Worm (Caenorhabditis elegans): ENCODE results near the gene ZK622.4.

ZK622.4 gene

DNA sequence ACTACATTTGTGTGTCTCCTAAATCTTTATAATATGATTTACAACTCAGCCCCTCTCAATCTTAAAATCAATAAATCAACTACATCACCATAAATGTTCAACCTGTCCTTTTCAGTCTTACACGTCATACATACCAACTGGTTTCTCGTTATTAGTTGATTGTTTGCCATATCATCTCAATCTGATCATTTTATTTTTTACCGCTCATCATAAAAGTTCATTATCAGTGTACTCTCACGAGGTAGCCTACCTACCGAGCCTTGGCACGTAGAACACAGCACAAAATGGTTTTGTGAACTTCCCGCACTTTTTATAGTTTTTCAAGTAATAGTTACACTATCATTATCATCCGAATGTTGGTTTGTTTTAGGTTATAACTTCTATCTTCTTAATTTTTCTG lies 11.4 kb upstream of the ZK622.4 start:
- TF ChIP-seq nhr-42 (GFP tag; IDR thresholded peaks at IDR 0.05) = no peak
- no peak for TF ChIP-seq skn-1 (tag; optimal IDR thresholded peaks at IDR 0.05)
- TF ChIP-seq rbr-2 (tag; optimal IDR thresholded peaks at IDR 0.05) = no peak
- no peak for TF ChIP-seq nhr-77 (tag; optimal IDR thresholded peaks at IDR 0.05)
- TF ChIP-seq mes-2 (tag; optimal IDR thresholded peaks at IDR 0.05; ENCODE audit: poor library complexity, severe bottlenecking) = peak; percentile 29
- TF ChIP-seq nhr-28 (tag; optimal IDR thresholded peaks at IDR 0.05) = peak; percentile 84
- TF ChIP-seq unc-39 (tag; optimal IDR thresholded peaks at IDR 0.05) = no peak
- TF ChIP-seq php-3 (GFP tag; IDR thresholded peaks at IDR 0.05) = peak; percentile 97
- TF ChIP-seq Y105C5A.15 (GFP tag; IDR thresholded peaks at IDR 0.05) = no peak
- no peak for TF ChIP-seq lir-3 (tag; optimal IDR thresholded peaks at IDR 0.05)
- no peak for TF ChIP-seq nhr-76 (tag; optimal IDR thresholded peaks at IDR 0.05)
- TF ChIP-seq ces-1 (GFP tag; optimal IDR thresholded peaks at IDR 0.05) = no peak
- TF ChIP-seq lim-7 (GFP tag; IDR thresholded peaks at IDR 0.05) = no peak
- TF ChIP-seq ztf-7 (tag; optimal IDR thresholded peaks at IDR 0.05) = no peak
- TF ChIP-seq snpc-1.2 (GFP tag; IDR thresholded peaks at IDR 0.05) = no peak
- TF ChIP-seq egl-27 (tag; optimal IDR thresholded peaks at IDR 0.05) = no peak
- no peak for TF ChIP-seq Y5F2A.4 (GFP tag; optimal IDR thresholded peaks at IDR 0.05)
- no peak for TF ChIP-seq duxl-1 (tag; optimal IDR thresholded peaks at IDR 0.05; ENCODE audit: poor library complexity)
- TF ChIP-seq F10B5.3 (tag; optimal IDR thresholded peaks at IDR 0.05) = no peak
- TF ChIP-seq mxl-3 (GFP tag; optimal IDR thresholded peaks at IDR 0.05) = peak; percentile 7
- no peak for TF ChIP-seq vab-7 (GFP tag; IDR thresholded peaks at IDR 0.05)
- peak; percentile 20 to 39 for TF ChIP-seq lsy-2 (tag; optimal IDR thresholded peaks at IDR 0.05)
- TF ChIP-seq aha-1 (tag) = peak; percentile 98
- no peak for TF ChIP-seq ceh-28 (tag; optimal IDR thresholded peaks at IDR 0.05)
- TF ChIP-seq nhr-11 (tag; optimal IDR thresholded peaks at IDR 0.05) = no peak
- TF ChIP-seq mxl-2 (GFP tag; conservative IDR thresholded peaks at IDR 0.05) = no peak
- no peak for TF ChIP-seq F37D6.2 (tag; optimal IDR thresholded peaks at IDR 0.05)
- TF ChIP-seq unc-62 (GFP tag; optimal IDR thresholded peaks at IDR 0.05 in 1 of 2) = peak in 1 of 2 experiments; percentile 59
- no peak for TF ChIP-seq unc-62 (tag; optimal IDR thresholded peaks at IDR 0.05)
- TF ChIP-seq sdz-12 (GFP tag; optimal IDR thresholded peaks at IDR 0.05) = no peak
- peak; percentile 95 for TF ChIP-seq dve-1 (tag; optimal IDR thresholded peaks at IDR 0.05; ENCODE audit: insufficient read depth)
- TF ChIP-seq ceh-44 (GFP tag; IDR thresholded peaks at IDR 0.05) = no peak
- no peak for TF ChIP-seq lin-29 (GFP tag; IDR thresholded peaks at IDR 0.05)
- TF ChIP-seq saeg-2 (GFP tag; IDR thresholded peaks at IDR 0.05) = no peak
- peak; percentile 69 for TF ChIP-seq pqm-1 (tag; optimal IDR thresholded peaks at IDR 0.05)
- TF ChIP-seq ceh-20 (GFP tag; IDR thresholded peaks at IDR 0.05) = peak; percentile 84
- no peak for TF ChIP-seq dpl-1 (GFP tag; optimal IDR thresholded peaks at IDR 0.05)
- peak in 1 of 2 experiments; percentile 61 for TF ChIP-seq hif-1 (tag; optimal IDR thresholded peaks at IDR 0.05)
- TF ChIP-seq nhr-25 (tag; optimal IDR thresholded peaks at IDR 0.05; ENCODE audit: borderline replicate concordance, insufficient read depth) = no peak
- TF ChIP-seq Y75B8A.6 (GFP tag; IDR thresholded peaks at IDR 0.05) = no peak
- peak; percentile 63 for TF ChIP-seq dmd-6 (GFP tag; IDR thresholded peaks at IDR 0.05)
- no peak for TF ChIP-seq dmd-9 (GFP tag; IDR thresholded peaks at IDR 0.05)
- peak; percentile 37 for TF ChIP-seq hlh-30 (tag; optimal IDR thresholded peaks at IDR 0.05; ENCODE audit: insufficient read depth)
- TF ChIP-seq nhr-237 (tag; optimal IDR thresholded peaks at IDR 0.05) = no peak
- TF ChIP-seq mdt-29 (GFP tag; IDR thresholded peaks at IDR 0.05) = no peak
- no peak for TF ChIP-seq dmd-8 (GFP tag; IDR thresholded peaks at IDR 0.05)
- peak; percentile 41 for TF ChIP-seq nhr-102 (tag; optimal IDR thresholded peaks at IDR 0.05)
- TF ChIP-seq nhr-10 (tag; optimal IDR thresholded peaks at IDR 0.05) = peak; percentile 57
- no peak for TF ChIP-seq T20F7.1 (GFP tag; optimal IDR thresholded peaks at IDR 0.05)
- TF ChIP-seq ZK546.5 (tag; optimal IDR thresholded peaks at IDR 0.05) = no peak
- no peak for TF ChIP-seq ceh-82 (tag; optimal IDR thresholded peaks at IDR 0.05)
- no peak for TF ChIP-seq F26F4.8 (GFP tag; conservative IDR thresholded peaks at IDR 0.05)

All from whole organism, L4 larva.